Fruit fly (Drosophila melanogaster) whole organism, pupa: ENCODE measurements around the gene CG42464.

Experiments used
- CG10348 ChIP-seq: fragments of 200-800 bp; sonication (Bioruptor generic); IDR thresholded peaks from 2 replicates; pipeline ENCODE4 v1.3.6; 2022; ENCODE audit warnings: missing biosample characterization, missing genetic modification characterization
- CG12605 ChIP-seq: fragments of 200-800 bp; sonication (Bioruptor generic); IDR thresholded peaks from 2 replicates; pipeline ENCODE4 v1.3.6; 2022; ENCODE audit warnings: missing biosample characterization, missing genetic modification characterization
- CG13204 ChIP-seq: fragments of 200-800 bp; sonication (Bioruptor generic); optimal IDR thresholded peaks from 2 replicates; lab custom pipeline; 2018; ENCODE audit warnings: missing biosample characterization, mild to moderate bottlenecking, missing genetic modification characterization, moderate library complexity
- CG14655 ChIP-seq: fragments of 200-800 bp; sonication (Bioruptor generic); optimal IDR thresholded peaks from 3 replicates; lab custom pipeline; 2017; ENCODE audit warnings: mild to moderate bottlenecking, missing biosample characterization, missing genetic modification reagents, missing genetic modification characterization
- CG15710 ChIP-seq: fragments of 200-800 bp; sonication (Bioruptor generic); optimal IDR thresholded peaks from 2 replicates; lab custom pipeline; 2018; ENCODE audit warnings: missing biosample characterization, mild to moderate bottlenecking, missing genetic modification characterization, moderate library complexity
- CG17806 ChIP-seq: fragments of 200-800 bp; sonication (Bioruptor generic); optimal IDR thresholded peaks from 2 replicates; lab custom pipeline; 2018; ENCODE audit warnings: missing biosample characterization, mild to moderate bottlenecking, missing genetic modification characterization, moderate library complexity
- CG32121 ChIP-seq: fragments of 200-800 bp; sonication (Bioruptor generic); IDR thresholded peaks from 2 replicates; pipeline ENCODE4 v1.3.6; 2022; ENCODE audit warnings: missing biosample characterization, missing genetic modification characterization
- CG34367 ChIP-seq: fragments of 200-800 bp; sonication (Bioruptor generic); optimal IDR thresholded peaks from 2 replicates; lab custom pipeline; 2018; ENCODE audit warnings: missing biosample characterization, mild to moderate bottlenecking, missing genetic modification characterization
- CG4496 ChIP-seq: fragments of 200-800 bp; sonication (Bioruptor generic); IDR thresholded peaks from 3 replicates; pipeline ENCODE4 v1.3.6; 2022; ENCODE audit warnings: missing biosample characterization, missing genetic modification characterization
- CG8159 ChIP-seq: fragments of 200-800 bp; sonication (Bioruptor generic); optimal IDR thresholded peaks from 3 replicates; lab custom pipeline; 2018; ENCODE audit warnings: missing biosample characterization, mild to moderate bottlenecking, missing genetic modification characterization, moderate library complexity
- CG8301 ChIP-seq: fragments of 200-800 bp; sonication (Bioruptor generic); optimal IDR thresholded peaks from 2 replicates; lab custom pipeline; 2018; ENCODE audit warnings: missing biosample characterization, mild to moderate bottlenecking, missing genetic modification characterization
- CG9948 ChIP-seq: fragments of 200-800 bp; sonication (Bioruptor generic); optimal IDR thresholded peaks from 2 replicates; lab custom pipeline; 2018; ENCODE audit warnings: missing biosample characterization, mild to moderate bottlenecking, missing genetic modification characterization, moderate library complexity
- D1 ChIP-seq: fragments of 200-800 bp; sonication (Bioruptor generic); optimal IDR thresholded peaks from 2 replicates; lab custom pipeline; 2018; ENCODE audit warnings: missing biosample characterization, mild to moderate bottlenecking, missing genetic modification characterization, moderate library complexity
- EcR ChIP-seq: fragments of 200-800 bp; sonication (Bioruptor generic); optimal IDR thresholded peaks from 3 replicates; lab custom pipeline; 2019; ENCODE audit warnings: missing biosample characterization, missing genetic modification characterization, mild to moderate bottlenecking, moderate library complexity, missing genetic modification reagents
- Ets98B ChIP-seq: fragments of 200-800 bp; sonication (Bioruptor generic); IDR thresholded peaks from 2 replicates; pipeline ENCODE4 v1.3.6; 2022; ENCODE audit warnings: missing biosample characterization, missing genetic modification characterization
- Pif1A ChIP-seq: fragments of 200-800 bp; sonication (Bioruptor generic); optimal IDR thresholded peaks from 3 replicates; lab custom pipeline; 2016; ENCODE audit warnings: missing biosample characterization, missing genetic modification characterization
- Pif1B ChIP-seq: fragments of 200-800 bp; sonication (Bioruptor generic); optimal IDR thresholded peaks from 3 replicates; lab custom pipeline; 2016; ENCODE audit warnings: missing biosample characterization, missing genetic modification characterization
- Snoo ChIP-seq: fragments of 200-800 bp; sonication (Bioruptor generic); optimal IDR thresholded peaks from 3 replicates; lab custom pipeline; 2017; ENCODE audit warnings: missing biosample characterization, mild to moderate bottlenecking, missing genetic modification characterization, inconsistent platforms
- fd96Ca ChIP-seq: fragments of 200-800 bp; sonication (Bioruptor generic); IDR thresholded peaks from 3 replicates; pipeline ENCODE4 v1.3.6; 2022; ENCODE audit warnings: missing biosample characterization, missing genetic modification characterization
- gl ChIP-seq: fragments of 200-800 bp; sonication (Bioruptor generic); optimal IDR thresholded peaks from 2 replicates; lab custom pipeline; 2018; ENCODE audit warnings: missing biosample characterization, mild to moderate bottlenecking, missing genetic modification characterization
- rn ChIP-seq: fragments of 200-800 bp; sonication (Bioruptor generic); IDR thresholded peaks from 2 replicates; pipeline ENCODE4 v1.3.6; 2022; ENCODE audit warnings: missing biosample characterization, missing genetic modification characterization

Gene CG42464

dm6 chr2L:3730182-3730975, 31.1 kb downstream of the CG42464 start, which contains the start of gene CG10019:
Gene CG10019 (plus strand): TSS chr2L:3730466.
- TF ChIP-seq CG12605 (GFP tag; lab: Robert Waterston, UW) (no peak), fd96Ca (GFP tag; lab: Robert Waterston, UW) (no peak), gl (tag; lab: Kevin White, UChicago) (no peak), D1 (no peak), CG13204 (GFP tag; lab: Kevin White, UChicago) (no peak), CG17806 (tag; lab: Kevin White, UChicago) (no peak), Pif1A (GFP tag; lab: Kevin White, UChicago) (no peak), Ets98B (GFP tag; lab: Robert Waterston, UW) (peak; percentile 31; the same call in 1 of the 2 replicates), CG8301 (tag; lab: Kevin White, UChicago) (no peak), Pif1B (GFP tag; lab: Kevin White, UChicago) (no peak), CG32121 (peak; percentile 48), EcR (no peak), Snoo (tag; lab: Kevin White, UChicago) (no peak), CG15710 (tag; lab: Kevin White, UChicago) (no peak), CG14655 (GFP tag; lab: Kevin White, UChicago) (peak; percentile 4), CG10348 (GFP tag; lab: Robert Waterston, UW) (no peak), CG9948 (no peak), CG4496 (GFP tag; lab: Robert Waterston, UW) (peak; percentile 31; the same call in 1 of the 3 replicates), CG34367 (tag; lab: Kevin White, UChicago) (no peak), CG8159 (tag; lab: Kevin White, UChicago) (no peak), rn (GFP tag; lab: Robert Waterston, UW) (no peak)

- TF ChIP-seq rn (GFP tag; lab: Robert Waterston, UW): no peak
- TF ChIP-seq Pif1B (GFP tag; lab: Kevin White, UChicago): no peak
- no peak for TF ChIP-seq gl (tag; lab: Kevin White, UChicago)
- no peak for TF ChIP-seq CG10348 (GFP tag; lab: Robert Waterston, UW)
- TF ChIP-seq CG8159 (tag; lab: Kevin White, UChicago): no peak
- TF ChIP-seq CG32121: peak; percentile 31; the same call in 1 of the 2 replicates
- no peak for TF ChIP-seq fd96Ca (GFP tag; lab: Robert Waterston, UW)
- TF ChIP-seq D1: no peak
- no peak for TF ChIP-seq CG13204 (GFP tag; lab: Kevin White, UChicago)
- TF ChIP-seq CG17806 (tag; lab: Kevin White, UChicago): no peak
- TF ChIP-seq EcR: no peak
- peak; percentile 70 for TF ChIP-seq CG14655 (GFP tag; lab: Kevin White, UChicago)
- TF ChIP-seq CG34367 (tag; lab: Kevin White, UChicago): no peak
- no peak for TF ChIP-seq CG12605 (GFP tag; lab: Robert Waterston, UW)
- no peak for TF ChIP-seq Pif1A (GFP tag; lab: Kevin White, UChicago)
- TF ChIP-seq Ets98B (GFP tag; lab: Robert Waterston, UW): peak; percentile 13; the same call in 1 of the 2 replicates
- TF ChIP-seq CG15710 (tag; lab: Kevin White, UChicago): no peak
- TF ChIP-seq Snoo (tag; lab: Kevin White, UChicago): no peak
- TF ChIP-seq CG4496 (GFP tag; lab: Robert Waterston, UW): no peak
- TF ChIP-seq CG8301 (tag; lab: Kevin White, UChicago): peak; percentile 72
- no peak for TF ChIP-seq CG9948
These were observed 31.8 kb downstream of the CG42464 start for dm6 chr2L:3731055-3731454.

- no peak for TF ChIP-seq EcR
- peak; percentile 50 for TF ChIP-seq CG14655 (GFP tag; lab: Kevin White, UChicago)
- TF ChIP-seq CG8159 (tag; lab: Kevin White, UChicago): peak; percentile 53
- TF ChIP-seq gl (tag; lab: Kevin White, UChicago): no peak
- no peak for TF ChIP-seq Pif1A (GFP tag; lab: Kevin White, UChicago)
- TF ChIP-seq rn (GFP tag; lab: Robert Waterston, UW): no peak
- TF ChIP-seq Ets98B (GFP tag; lab: Robert Waterston, UW): no peak
- 0 out of 3 replicates have a peak, but pooled peaks have one; percentile 39 for TF ChIP-seq CG4496 (GFP tag; lab: Robert Waterston, UW)
- TF ChIP-seq CG8301 (tag; lab: Kevin White, UChicago): peak; percentile 36
- no peak for TF ChIP-seq D1
- peak; percentile 39 for TF ChIP-seq CG9948
- no peak for TF ChIP-seq Snoo (tag; lab: Kevin White, UChicago)
- TF ChIP-seq CG13204 (GFP tag; lab: Kevin White, UChicago): peak; percentile 12
- no peak for TF ChIP-seq fd96Ca (GFP tag; lab: Robert Waterston, UW)
- TF ChIP-seq CG32121: peak; percentile 21; the same call in 1 of the 2 replicates
- no peak for TF ChIP-seq CG10348 (GFP tag; lab: Robert Waterston, UW)
- peak; percentile 30 for TF ChIP-seq CG15710 (tag; lab: Kevin White, UChicago)
- TF ChIP-seq CG34367 (tag; lab: Kevin White, UChicago): no peak
- TF ChIP-seq Pif1B (GFP tag; lab: Kevin White, UChicago): no peak
- TF ChIP-seq CG12605 (GFP tag; lab: Robert Waterston, UW): no peak
- no peak for TF ChIP-seq CG17806 (tag; lab: Kevin White, UChicago)
These were observed 37.9 kb downstream of the CG42464 start for dm6 chr2L:3737003-3737662.

- peak; percentile 24 for TF ChIP-seq CG9948
- TF ChIP-seq rn (GFP tag; lab: Robert Waterston, UW): no peak
- peak; percentile 39 for TF ChIP-seq CG8301 (tag; lab: Kevin White, UChicago)
- TF ChIP-seq Pif1A (GFP tag; lab: Kevin White, UChicago): peak; percentile 3
- peak; percentile 9 for TF ChIP-seq Pif1B (GFP tag; lab: Kevin White, UChicago)
- no peak for TF ChIP-seq fd96Ca (GFP tag; lab: Robert Waterston, UW)
- no peak for TF ChIP-seq CG12605 (GFP tag; lab: Robert Waterston, UW)
- no peak for TF ChIP-seq CG34367 (tag; lab: Kevin White, UChicago)
- no peak for TF ChIP-seq CG13204 (GFP tag; lab: Kevin White, UChicago)
- no peak for TF ChIP-seq CG17806 (tag; lab: Kevin White, UChicago)
- TF ChIP-seq EcR: no peak
- no peak for TF ChIP-seq CG15710 (tag; lab: Kevin White, UChicago)
- TF ChIP-seq Snoo (tag; lab: Kevin White, UChicago): no peak
- TF ChIP-seq CG32121: no peak
- TF ChIP-seq CG4496 (GFP tag; lab: Robert Waterston, UW): no peak
- no peak for TF ChIP-seq CG10348 (GFP tag; lab: Robert Waterston, UW)
- TF ChIP-seq CG8159 (tag; lab: Kevin White, UChicago): peak; percentile 28
- no peak for TF ChIP-seq Ets98B (GFP tag; lab: Robert Waterston, UW)
- TF ChIP-seq D1: no peak
- peak; percentile 44 for TF ChIP-seq CG14655 (GFP tag; lab: Kevin White, UChicago)
- TF ChIP-seq gl (tag; lab: Kevin White, UChicago): no peak
These were observed 38.4 kb downstream of the CG42464 start for dm6 chr2L:3737682-3738081.
